Worm (Caenorhabditis elegans) whole organism, L4 larva: ENCODE data around the gene gcy-23.
A peak's percentile ranks its signal among the peaks of the same experiment; 100 is the strongest.

ENCODE experiments used
- R02D3.7 ChIP-seq: fragments of 150-350 bp; sonication (generic microtip); optimal IDR thresholded peaks from 3 replicates; lab custom pipeline; 2014; ENCODE audit warnings: missing biosample characterization, missing genetic modification characterization
- T26A8.4 ChIP-seq: fragments of 200-800 bp; sonication (Bioruptor generic); IDR thresholded peaks from 2 replicates; pipeline ENCODE4 v1.3.6; 2022; ENCODE audit warnings: missing genetic modification characterization, missing compliant biosample characterization
- Y75B8A.6 ChIP-seq: fragments of 200-800 bp; sonication (Bioruptor generic); IDR thresholded peaks from 2 replicates; pipeline ENCODE4 v1.3.6; 2022; ENCODE audit warnings: missing genetic modification reagents, missing genetic modification characterization, missing compliant biosample characterization
- ZK337.2 ChIP-seq: fragments of 200-800 bp; sonication (Bioruptor generic); IDR thresholded peaks from 2 replicates; pipeline ENCODE4 v1.3.6; 2022; ENCODE audit warnings: missing genetic modification reagents, missing genetic modification characterization, missing compliant biosample characterization
- aha-1 ChIP-seq: fragments of 150-350 bp; peaks from one replicate; lab custom pipeline; 2014; ENCODE audit warnings: missing biosample characterization, missing genetic modification characterization
- arid-1 ChIP-seq: fragments of 200-800 bp; sonication (Bioruptor generic); conservative IDR thresholded peaks from 2 replicates; pipeline ENCODE4 v1.3.6; 2022; ENCODE audit warnings: missing genetic modification reagents, missing genetic modification characterization, missing compliant biosample characterization
- ceh-32 ChIP-seq: sonication (generic microtip); optimal IDR thresholded peaks from 2 replicates; lab custom pipeline; 2016; ENCODE audit warnings: mild to moderate bottlenecking, missing genetic modification characterization, missing compliant biosample characterization; ENCODE audit not compliant: poor library complexity
- ctbp-1 ChIP-seq: fragments of 200-800 bp; sonication (Bioruptor generic); IDR thresholded peaks from 2 replicates; pipeline ENCODE4 v1.3.6; 2022; ENCODE audit warnings: missing genetic modification reagents, missing genetic modification characterization, missing compliant biosample characterization
- daf-16 ChIP-seq, 3 experiments: sonication (generic microtip); optimal IDR thresholded peaks; 2 replicates each; lab custom pipeline; 2016 to 2017; ENCODE audit warnings: missing genetic modification characterization in 3 of 3, missing genetic modification reagents in 3 of 3, mild to moderate bottlenecking in 2 of 3, missing compliant biosample characterization in 2 of 3, missing biosample characterization in 1 of 3, moderate library complexity in 1 of 3
- daf-8 ChIP-seq: fragments of 200-800 bp; sonication (Bioruptor generic); IDR thresholded peaks from 2 replicates; pipeline ENCODE4 v1.3.6; 2022; ENCODE audit warnings: missing genetic modification characterization, missing compliant biosample characterization
- dmd-6 ChIP-seq: fragments of 200-800 bp; sonication (Bioruptor generic); IDR thresholded peaks from 2 replicates; pipeline ENCODE4 v1.3.6; 2022; ENCODE audit warnings: missing genetic modification reagents, missing genetic modification characterization, missing compliant biosample characterization
- dpl-1 ChIP-seq: fragments of 150-350 bp; optimal IDR thresholded peaks from 2 replicates; lab custom pipeline; 2014; ENCODE audit warnings: missing biosample characterization, missing genetic modification reagents, missing genetic modification characterization
- dve-1 ChIP-seq: sonication (generic microtip); optimal IDR thresholded peaks from 2 replicates; lab custom pipeline; 2017; ENCODE audit warnings: antibody characterized with exemption, mild to moderate bottlenecking, missing genetic modification characterization, missing compliant biosample characterization; ENCODE audit not compliant: insufficient read depth
- fos-1 ChIP-seq: fragments of 150-350 bp; optimal IDR thresholded peaks from 2 replicates; lab custom pipeline; 2014; ENCODE audit warnings: missing biosample characterization, missing genetic modification characterization
- hlh-11 ChIP-seq: fragments of 200-800 bp; sonication (Bioruptor generic); optimal IDR thresholded peaks from 2 replicates; lab custom pipeline; 2018; ENCODE audit warnings: mild to moderate bottlenecking, missing genetic modification characterization, missing compliant biosample characterization
- hlh-30 ChIP-seq: sonication (generic microtip); optimal IDR thresholded peaks from 2 replicates; lab custom pipeline; 2017; ENCODE audit warnings: antibody characterized with exemption, mild to moderate bottlenecking, missing genetic modification characterization, missing compliant biosample characterization; ENCODE audit not compliant: insufficient read depth
- hmg-1.1 ChIP-seq: fragments of 200-800 bp; sonication (Bioruptor generic); IDR thresholded peaks from 2 replicates; pipeline ENCODE4 v1.3.6; 2022; ENCODE audit warnings: missing genetic modification reagents, missing genetic modification characterization, missing compliant biosample characterization
- lin-13 ChIP-seq: fragments of 150-350 bp; optimal IDR thresholded peaks from 2 replicates; lab custom pipeline; 2014; ENCODE audit warnings: missing biosample characterization, missing genetic modification reagents, missing genetic modification characterization
- lin-29 ChIP-seq: fragments of 200-800 bp; sonication (Bioruptor generic); IDR thresholded peaks from 2 replicates; pipeline ENCODE4 v1.3.6; 2022; ENCODE audit warnings: missing genetic modification reagents, missing genetic modification characterization, missing compliant biosample characterization
- lir-3 ChIP-seq: sonication (generic microtip); optimal IDR thresholded peaks from 2 replicates; lab custom pipeline; 2016; ENCODE audit warnings: mild to moderate bottlenecking, missing genetic modification characterization, missing compliant biosample characterization
- madf-5 ChIP-seq, 2 experiments: fragments of 200-800 bp; sonication (Bioruptor generic); IDR thresholded peaks; 2 replicates each; pipeline ENCODE4 v1.3.6; 2022; ENCODE audit warnings: missing compliant biosample characterization in 2 of 2, missing genetic modification characterization in 2 of 2
- mdl-1 ChIP-seq, 2 experiments: fragments of 150-350 bp in 1 of 2; sonication (generic microtip) in 1 of 2; optimal IDR thresholded peaks; 2 replicates each; lab custom pipeline; 2014 to 2017; ENCODE audit warnings: missing biosample characterization in 2 of 2, missing genetic modification characterization in 2 of 2
- mxl-3 ChIP-seq: fragments of 200-800 bp; sonication (Bioruptor generic); optimal IDR thresholded peaks from 2 replicates; lab custom pipeline; 2018; ENCODE audit warnings: mild to moderate bottlenecking, missing genetic modification characterization, missing compliant biosample characterization
- nhr-10 ChIP-seq: fragments of 150-350 bp; optimal IDR thresholded peaks from 2 replicates; lab custom pipeline; 2014; ENCODE audit warnings: missing biosample characterization, missing genetic modification characterization
- nhr-11 ChIP-seq: fragments of 150-350 bp; optimal IDR thresholded peaks from 2 replicates; lab custom pipeline; 2014; ENCODE audit warnings: missing biosample characterization, missing genetic modification characterization
- nhr-237 ChIP-seq: sonication (generic microtip); optimal IDR thresholded peaks from 2 replicates; lab custom pipeline; 2017; ENCODE audit warnings: missing biosample characterization, missing genetic modification characterization
- nhr-28 ChIP-seq: fragments of 150-350 bp; optimal IDR thresholded peaks from 2 replicates; lab custom pipeline; 2014; ENCODE audit warnings: missing biosample characterization, missing genetic modification characterization
- nhr-77 ChIP-seq: fragments of 150-350 bp; optimal IDR thresholded peaks from 2 replicates; lab custom pipeline; 2014; ENCODE audit warnings: missing biosample characterization, missing genetic modification characterization
- pqm-1 ChIP-seq: sonication (generic microtip); optimal IDR thresholded peaks from 2 replicates; lab custom pipeline; 2017; ENCODE audit warnings: missing biosample characterization, missing genetic modification characterization
- rbr-2 ChIP-seq: sonication (generic microtip); optimal IDR thresholded peaks from 2 replicates; lab custom pipeline; 2016; ENCODE audit warnings: missing genotype, missing genetic modification characterization, missing compliant biosample characterization
- saeg-2 ChIP-seq: fragments of 200-800 bp; sonication (Bioruptor generic); IDR thresholded peaks from 2 replicates; pipeline ENCODE4 v1.3.6; 2022; ENCODE audit warnings: missing genetic modification reagents, missing genetic modification characterization, missing compliant biosample characterization
- set-16 ChIP-seq: fragments of 200-800 bp; sonication (Bioruptor generic); IDR thresholded peaks from 2 replicates; pipeline ENCODE4 v1.3.6; 2022; ENCODE audit warnings: missing genetic modification reagents, missing genetic modification characterization, missing compliant biosample characterization
- tra-1 ChIP-seq: fragments of 200-800 bp; sonication (Bioruptor generic); IDR thresholded peaks from 2 replicates; pipeline ENCODE4 v1.3.6; 2022; ENCODE audit warnings: missing genetic modification reagents, missing genetic modification characterization, missing compliant biosample characterization
- unc-62 ChIP-seq, 3 experiments: fragments of 150-350 bp in 1 of 3; sonication (generic microtip); optimal IDR thresholded peaks in 2 of 3; peaks in 1 of 3; 1 replicate in 1 of 3; 2 replicates in 2 of 3; lab custom pipeline; 2014 to 2017; ENCODE audit warnings: missing biosample characterization in 3 of 3, missing genetic modification characterization in 3 of 3, missing genetic modification reagents in 3 of 3, missing genotype in 1 of 3
- zfp-3 ChIP-seq: fragments of 200-800 bp; sonication (Bioruptor generic); conservative IDR thresholded peaks from 2 replicates; pipeline ENCODE4 v1.3.6; 2022; ENCODE audit warnings: missing genetic modification reagents, missing genetic modification characterization, missing compliant biosample characterization
- zip-11 ChIP-seq: fragments of 200-800 bp; sonication (Bioruptor generic); IDR thresholded peaks from 2 replicates; pipeline ENCODE4 v1.3.6; 2022; ENCODE audit warnings: missing genetic modification characterization, missing compliant biosample characterization
- zip-2 ChIP-seq: fragments of 150-350 bp; optimal IDR thresholded peaks from 2 replicates; lab custom pipeline; 2014; ENCODE audit warnings: missing biosample characterization, missing genetic modification characterization

Gene gcy-23

ce11 chrIV:3261761-3262160, 27.4 kb downstream of the gcy-23 start:
- TF ChIP-seq set-16 (GFP tag; lab: Robert Waterston, UW) (no peak), nhr-10 (no peak), zfp-3 (GFP tag; lab: Robert Waterston, UW) (no peak), R02D3.7 (no peak), dmd-6 (GFP tag; lab: Robert Waterston, UW) (no peak), T26A8.4 (GFP tag; lab: Robert Waterston, UW) (no peak), zip-11 (GFP tag; lab: Robert Waterston, UW) (no peak), hmg-1.1 (GFP tag; lab: Robert Waterston, UW) (no peak), madf-5 (GFP tag; IDR thresholded peaks at IDR 0.05; lab: Robert Waterston, UW) (no peak), ceh-32 (tag; lab: Kevin White, UChicago) (no peak)

- TF ChIP-seq tra-1 = no peak
- TF ChIP-seq, all 104 proteins: peak for 0
Measured at ce11 chrIV:3260216-3260615, 28.9 kb downstream of the gcy-23 start.

ce11 chrIV:3258528-3258927, 30.6 kb downstream of the gcy-23 start, which contains the start of gene T26C12.1:
Gene T26C12.1, plus strand, starts transcription at chrIV:3258910.
- no peak for TF ChIP-seq set-16 (GFP tag; lab: Robert Waterston, UW)
- TF ChIP-seq nhr-10 = no peak
- TF ChIP-seq ZK337.2 (GFP tag; lab: Robert Waterston, UW) = no peak
- no peak for TF ChIP-seq rbr-2 (tag; lab: Kevin White, UChicago)
- no peak for TF ChIP-seq ctbp-1 (GFP tag; lab: Robert Waterston, UW)
- TF ChIP-seq nhr-28 (tag; lab: Kevin White, UChicago) = peak; percentile 92
- peak; percentile 88 for TF ChIP-seq pqm-1 (tag; lab: Kevin White, UChicago)
- TF ChIP-seq hlh-30 (tag; lab: Kevin White, UChicago) = peak; percentile 21
- no peak for TF ChIP-seq lin-13 (GFP tag; lab: Kevin White, UChicago)
- TF ChIP-seq dmd-6 (GFP tag; lab: Robert Waterston, UW) = peak; percentile 57; the same call in 1 of the 2 replicates
- no peak for TF ChIP-seq zip-2 (tag; lab: Kevin White, UChicago)
- no peak for TF ChIP-seq madf-5 (GFP tag; IDR thresholded peaks at IDR 0.05; lab: Robert Waterston, UW)
- TF ChIP-seq arid-1 (GFP tag; lab: Robert Waterston, UW) = no peak
- peak; percentile 36 for TF ChIP-seq hlh-11
- peak; percentile 50 for TF ChIP-seq dve-1 (tag; lab: Kevin White, UChicago)
- TF ChIP-seq Y75B8A.6 (GFP tag; lab: Robert Waterston, UW) = no peak
- TF ChIP-seq nhr-237 (tag; lab: Kevin White, UChicago) = no peak
- no peak for TF ChIP-seq dpl-1
- TF ChIP-seq nhr-77 (tag; lab: Kevin White, UChicago) = peak; percentile 47
- no peak for TF ChIP-seq daf-16 (GFP tag; optimal IDR thresholded peaks at IDR 0.05; lab: Kevin White, UChicago)
- TF ChIP-seq daf-16 (tag; optimal IDR thresholded peaks at IDR 0.05; lab: Kevin White, UChicago) = peak; percentile 53
- no peak for TF ChIP-seq lir-3
- TF ChIP-seq nhr-11 (tag; lab: Kevin White, UChicago) = no peak
- TF ChIP-seq mdl-1 (tag; optimal IDR thresholded peaks at IDR 0.05; lab: Kevin White, UChicago) = peak in 1 of 2 experiments; percentile 73
- TF ChIP-seq, all 104 proteins: peak for 9

ce11 chrIV:3256866-3257265, 32.3 kb downstream of the gcy-23 start:
- TF ChIP-seq ZK337.2 (GFP tag; lab: Robert Waterston, UW) = no peak
- no peak for TF ChIP-seq fos-1 (tag; lab: Kevin White, UChicago)
- TF ChIP-seq mxl-3 = peak; percentile 37
- peak; percentile 93 for TF ChIP-seq nhr-28 (tag; lab: Kevin White, UChicago)
- no peak for TF ChIP-seq arid-1 (GFP tag; lab: Robert Waterston, UW)
- peak; percentile 98 for TF ChIP-seq aha-1 (tag; lab: Kevin White, UChicago)

ce11 chrIV:3254443-3254842, 34.7 kb downstream of the gcy-23 start, which contains the start of gene dmd-9:
Gene dmd-9, minus strand, starts transcription at chrIV:3254543.
- no peak for TF ChIP-seq lin-29 (GFP tag; lab: Robert Waterston, UW)
- TF ChIP-seq unc-62 (GFP tag; optimal IDR thresholded peaks at IDR 0.05 in 1 of 2; lab: Kevin White, UChicago) = peak in 1 of 2 experiments; percentile 55
- no peak for TF ChIP-seq unc-62 (tag; optimal IDR thresholded peaks at IDR 0.05; lab: Kevin White, UChicago)
- TF ChIP-seq saeg-2 = no peak
- TF ChIP-seq aha-1 (tag; lab: Kevin White, UChicago) = peak; percentile 27
- TF ChIP-seq daf-8 = no peak
